Worm (Caenorhabditis elegans) whole organism, young adult: ENCODE data around the gene cif-1.

Experiments used
- B0336.3 ChIP-seq: fragments of 200-800 bp; sonication (Bioruptor generic); IDR thresholded peaks from 2 replicates; pipeline ENCODE4 v1.3.6; 2022; ENCODE audit warnings: missing genetic modification characterization, missing compliant biosample characterization
- C17E4.6 ChIP-seq: fragments of 200-800 bp; sonication (Bioruptor generic); IDR thresholded peaks from 2 replicates; pipeline ENCODE4 v1.3.6; 2022; ENCODE audit warnings: missing genetic modification reagents, missing genetic modification characterization, missing compliant biosample characterization
- D2030.7 ChIP-seq: fragments of 200-800 bp; sonication (Bioruptor generic); IDR thresholded peaks from 2 replicates; pipeline ENCODE4 v1.3.6; 2022; ENCODE audit warnings: missing genetic modification reagents, missing genetic modification characterization, missing compliant biosample characterization
- F22D6.2 ChIP-seq: sonication (generic microtip); optimal IDR thresholded peaks from 2 replicates; lab custom pipeline; 2016; ENCODE audit warnings: mild to moderate bottlenecking, missing genetic modification characterization, missing compliant biosample characterization
- F52B5.7 ChIP-seq: sonication (generic microtip); optimal IDR thresholded peaks from 2 replicates; lab custom pipeline; 2016; ENCODE audit warnings: mild to moderate bottlenecking, missing genetic modification characterization, missing compliant biosample characterization
- K11D2.4 ChIP-seq: fragments of 200-800 bp; sonication (Bioruptor generic); IDR thresholded peaks from 2 replicates; pipeline ENCODE4 v1.3.6; 2022; ENCODE audit warnings: missing genetic modification reagents, missing genetic modification characterization, missing compliant biosample characterization
- Y53G8AR.9 ChIP-seq: fragments of 200-800 bp; sonication (Bioruptor generic); conservative IDR thresholded peaks from 2 replicates; pipeline ENCODE4 v1.3.6; 2022; ENCODE audit warnings: missing genetic modification reagents, missing genetic modification characterization, missing compliant biosample characterization
- Y67H2A.10 ChIP-seq: fragments of 200-800 bp; sonication (Bioruptor generic); conservative IDR thresholded peaks from 2 replicates; pipeline ENCODE4 v1.3.6; 2022; ENCODE audit warnings: missing genetic modification reagents, missing genetic modification characterization, missing compliant biosample characterization
- aptf-2 ChIP-seq: fragments of 200-800 bp; sonication (Bioruptor generic); conservative IDR thresholded peaks from 2 replicates; pipeline ENCODE4 v1.3.6; 2022; ENCODE audit warnings: missing genetic modification reagents, missing genetic modification characterization, missing compliant biosample characterization
- atf-7 ChIP-seq: sonication (generic microtip); optimal IDR thresholded peaks from 2 replicates; lab custom pipeline; 2017; ENCODE audit warnings: mild to moderate bottlenecking, missing genetic modification characterization, missing compliant biosample characterization
- athp-1 ChIP-seq: sonication (generic microtip); optimal IDR thresholded peaks from 2 replicates; lab custom pipeline; 2017; ENCODE audit warnings: mild to moderate bottlenecking, missing genetic modification characterization, missing compliant biosample characterization
- attf-5 ChIP-seq: fragments of 200-800 bp; sonication (Bioruptor generic); optimal IDR thresholded peaks from 2 replicates; lab custom pipeline; 2018; ENCODE audit warnings: mild to moderate bottlenecking, missing genetic modification characterization, missing compliant biosample characterization
- bed-1 ChIP-seq: fragments of 200-800 bp; sonication (Bioruptor generic); IDR thresholded peaks from 2 replicates; pipeline ENCODE4 v1.3.6; 2022; ENCODE audit warnings: missing genetic modification reagents, missing genetic modification characterization, missing compliant biosample characterization
- bed-2 ChIP-seq: fragments of 200-800 bp; sonication (Bioruptor generic); IDR thresholded peaks from 2 replicates; pipeline ENCODE4 v1.3.6; 2022; ENCODE audit warnings: missing genetic modification reagents, missing genetic modification characterization, missing compliant biosample characterization
- cebp-1 ChIP-seq, 2 experiments: fragments of 200-800 bp in 1 of 2; sonication (Bioruptor generic) in 1 of 2; sonication (generic microtip) in 1 of 2; IDR thresholded peaks in 1 of 2; optimal IDR thresholded peaks in 1 of 2; 2 replicates each; pipeline versions ENCODE4 v1.3.6 to Lab custom; 2017 to 2022; ENCODE audit warnings: missing compliant biosample characterization in 2 of 2, missing genetic modification characterization in 2 of 2, mild to moderate bottlenecking in 1 of 2, missing genetic modification reagents in 1 of 2, moderate library complexity in 1 of 2
- cebp-2 ChIP-seq: fragments of 200-800 bp; sonication (Bioruptor generic); IDR thresholded peaks from 2 replicates; pipeline ENCODE4 v1.3.6; 2022; ENCODE audit warnings: missing genetic modification characterization, missing compliant biosample characterization
- die-1 ChIP-seq: sonication (generic microtip); optimal IDR thresholded peaks from 2 replicates; lab custom pipeline; 2016; ENCODE audit warnings: missing genotype, mild to moderate bottlenecking, missing genetic modification characterization, missing compliant biosample characterization
- dpff-1 ChIP-seq: sonication (generic microtip); optimal IDR thresholded peaks from 2 replicates; lab custom pipeline; 2017; ENCODE audit warnings: mild to moderate bottlenecking, missing genetic modification characterization, missing compliant biosample characterization
- egl-44 ChIP-seq: fragments of 200-800 bp; sonication (Bioruptor generic); IDR thresholded peaks from 2 replicates; pipeline ENCODE4 v1.3.6; 2022; ENCODE audit warnings: missing genetic modification reagents, missing genetic modification characterization, missing compliant biosample characterization
- ets-4 ChIP-seq: fragments of 200-800 bp; sonication (Bioruptor generic); optimal IDR thresholded peaks from 2 replicates; lab custom pipeline; 2018; ENCODE audit warnings: mild to moderate bottlenecking, missing genetic modification characterization, missing compliant biosample characterization
- hlh-12 ChIP-seq: sonication (generic microtip); optimal IDR thresholded peaks from 2 replicates; lab custom pipeline; 2016; ENCODE audit warnings: missing genetic modification characterization, missing compliant biosample characterization
- hmg-1.2 ChIP-seq: fragments of 200-800 bp; sonication (Bioruptor generic); IDR thresholded peaks from 2 replicates; pipeline ENCODE4 v1.3.6; 2022; ENCODE audit warnings: missing genetic modification reagents, missing genetic modification characterization, missing compliant biosample characterization
- hrde-1 ChIP-seq: sonication (generic microtip); optimal IDR thresholded peaks from 2 replicates; lab custom pipeline; 2016; ENCODE audit warnings: missing genetic modification characterization, mild to moderate bottlenecking, missing compliant biosample characterization, moderate library complexity, missing genotype, missing genetic modification reagents, borderline replicate concordance
- lin-26 ChIP-seq: fragments of 200-800 bp; sonication (Bioruptor generic); IDR thresholded peaks from 2 replicates; pipeline ENCODE4 v1.3.6; 2022; ENCODE audit warnings: missing genetic modification reagents, missing genetic modification characterization, missing compliant biosample characterization
- lin-40 ChIP-seq: sonication (generic microtip); optimal IDR thresholded peaks from 2 replicates; lab custom pipeline; 2016; ENCODE audit warnings: missing genetic modification characterization, mild to moderate bottlenecking, missing compliant biosample characterization, missing genotype, missing genetic modification reagents
- lin-54 ChIP-seq: fragments of 200-800 bp; sonication (Bioruptor generic); optimal IDR thresholded peaks from 2 replicates; lab custom pipeline; 2018; ENCODE audit warnings: mild to moderate bottlenecking, missing genetic modification characterization, missing compliant biosample characterization
- lsl-1 ChIP-seq: fragments of 200-800 bp; sonication (Bioruptor generic); optimal IDR thresholded peaks from 2 replicates; lab custom pipeline; 2018; ENCODE audit warnings: mild to moderate bottlenecking, missing genetic modification characterization, moderate library complexity, missing compliant biosample characterization
- madf-6 ChIP-seq: fragments of 200-800 bp; sonication (Bioruptor generic); IDR thresholded peaks from 2 replicates; pipeline ENCODE4 v1.3.6; 2022; ENCODE audit warnings: missing genetic modification reagents, missing genetic modification characterization, missing compliant biosample characterization
- madf-8 ChIP-seq: fragments of 200-800 bp; sonication (Bioruptor generic); conservative IDR thresholded peaks from 2 replicates; pipeline ENCODE4 v1.3.6; 2022; ENCODE audit warnings: missing genetic modification reagents, missing genetic modification characterization, missing compliant biosample characterization
- mcd-1 ChIP-seq: fragments of 200-800 bp; sonication (Bioruptor generic); IDR thresholded peaks from 2 replicates; pipeline ENCODE4 v1.3.6; 2022; ENCODE audit warnings: missing genetic modification reagents, missing genetic modification characterization, missing compliant biosample characterization
- mxl-1 ChIP-seq: sonication (generic microtip); optimal IDR thresholded peaks from 2 replicates; lab custom pipeline; 2016; ENCODE audit warnings: missing genetic modification characterization, missing compliant biosample characterization
- nfyb-1 ChIP-seq: fragments of 200-800 bp; sonication (Bioruptor generic); IDR thresholded peaks from 2 replicates; pipeline ENCODE4 v1.3.6; 2022; ENCODE audit warnings: missing genetic modification reagents, missing genetic modification characterization, missing compliant biosample characterization
- nhr-120 ChIP-seq: fragments of 200-800 bp; sonication (Bioruptor generic); IDR thresholded peaks from 2 replicates; pipeline ENCODE4 v1.3.6; 2022; ENCODE audit warnings: missing genetic modification characterization, missing compliant biosample characterization
- nhr-27 ChIP-seq: fragments of 200-800 bp; sonication (Bioruptor generic); optimal IDR thresholded peaks from 2 replicates; lab custom pipeline; 2018; ENCODE audit warnings: mild to moderate bottlenecking, missing genetic modification characterization, moderate library complexity, missing compliant biosample characterization
- nhr-90 ChIP-seq: sonication (generic microtip); optimal IDR thresholded peaks from 2 replicates; lab custom pipeline; 2016; ENCODE audit warnings: missing genotype, mild to moderate bottlenecking, missing genetic modification characterization, missing compliant biosample characterization
- pbrm-1 ChIP-seq: fragments of 200-800 bp; sonication (Bioruptor generic); IDR thresholded peaks from 2 replicates; pipeline ENCODE4 v1.3.6; 2022; ENCODE audit warnings: missing genetic modification reagents, missing genetic modification characterization, missing compliant biosample characterization
- sdz-38 ChIP-seq: sonication (generic microtip); optimal IDR thresholded peaks from 2 replicates; lab custom pipeline; 2016; ENCODE audit warnings: missing genotype, missing genetic modification characterization, missing compliant biosample characterization
- sea-2 ChIP-seq: fragments of 200-800 bp; sonication (Bioruptor generic); IDR thresholded peaks from 2 replicates; pipeline ENCODE4 v1.3.6; 2022; ENCODE audit warnings: missing genetic modification characterization, missing compliant biosample characterization
- snpc-1.1 ChIP-seq: sonication (generic microtip); optimal IDR thresholded peaks from 2 replicates; lab custom pipeline; 2017; ENCODE audit warnings: missing genetic modification characterization, mild to moderate bottlenecking, missing compliant biosample characterization, antibody characterized with exemption, moderate library complexity, missing genotype, missing genetic modification reagents; ENCODE audit not compliant: insufficient read depth
- sptf-2 ChIP-seq: fragments of 200-800 bp; sonication (Bioruptor generic); optimal IDR thresholded peaks from 2 replicates; lab custom pipeline; 2018; ENCODE audit warnings: mild to moderate bottlenecking, missing genetic modification characterization, missing compliant biosample characterization
- xnd-1 ChIP-seq: sonication (generic microtip); optimal IDR thresholded peaks from 2 replicates; lab custom pipeline; 2016; ENCODE audit warnings: missing genotype, missing genetic modification reagents, missing genetic modification characterization, missing compliant biosample characterization
- zim-3 ChIP-seq: sonication (generic microtip); optimal IDR thresholded peaks from 2 replicates; lab custom pipeline; 2017; ENCODE audit warnings: mild to moderate bottlenecking, missing genetic modification characterization, moderate library complexity, missing compliant biosample characterization
- ztf-22 ChIP-seq: fragments of 200-800 bp; sonication (Bioruptor generic); optimal IDR thresholded peaks from 2 replicates; lab custom pipeline; 2018; ENCODE audit warnings: mild to moderate bottlenecking, missing genetic modification characterization, moderate library complexity, missing compliant biosample characterization
- ztf-25 ChIP-seq: fragments of 200-800 bp; sonication (Bioruptor generic); IDR thresholded peaks from 2 replicates; pipeline ENCODE4 v1.3.6; 2022; ENCODE audit warnings: missing genetic modification reagents, missing genetic modification characterization, missing compliant biosample characterization

The cif-1 gene

DNA sequence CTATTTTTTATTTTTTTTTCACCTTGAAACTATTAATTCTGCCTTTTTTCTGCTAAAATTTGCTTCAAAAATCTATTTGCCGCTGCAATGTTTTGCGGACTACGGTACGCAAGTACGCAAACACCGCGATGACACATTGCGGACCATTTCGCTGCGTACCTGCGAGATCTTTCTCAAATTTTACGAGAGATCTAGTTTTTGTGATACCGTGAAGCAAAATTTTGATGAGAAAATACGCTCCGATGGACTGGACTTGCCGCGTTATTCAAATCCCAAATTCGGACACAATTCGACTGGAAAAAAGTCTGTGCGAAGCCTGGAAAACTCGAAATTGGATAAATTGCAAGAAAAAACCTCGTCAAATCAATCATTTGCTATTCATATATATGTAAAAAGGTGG lies 10.0 kb upstream of the cif-1 start (continued):
- TF ChIP-seq Y67H2A.10 (GFP tag; lab: Robert Waterston, UW): peak; percentile 79
- peak; percentile 98 for TF ChIP-seq K11D2.4 (GFP tag; lab: Robert Waterston, UW)
- TF ChIP-seq nfyb-1 (GFP tag; lab: Robert Waterston, UW): peak; percentile 98
- peak; percentile 12 for TF ChIP-seq lsl-1 (GFP tag; lab: Kevin White, UChicago)
- TF ChIP-seq madf-6 (GFP tag; lab: Robert Waterston, UW): peak; percentile 44
- TF ChIP-seq bed-2 (GFP tag; lab: Robert Waterston, UW): peak; percentile 93
- peak; percentile 91 for TF ChIP-seq cebp-1 (GFP tag; IDR thresholded peaks at IDR 0.05; lab: Robert Waterston, UW)
- TF ChIP-seq cebp-1 (tag; optimal IDR thresholded peaks at IDR 0.05; lab: Kevin White, UChicago): peak; percentile 53
- TF ChIP-seq aptf-2 (GFP tag; lab: Robert Waterston, UW): peak; percentile 86
- TF ChIP-seq lin-54: peak; percentile 67
- peak; percentile 78; the same call in 1 of the 2 replicates for TF ChIP-seq sea-2
- TF ChIP-seq attf-5 (GFP tag; lab: Kevin White, UChicago): peak; percentile 50
- TF ChIP-seq lin-26 (GFP tag; lab: Robert Waterston, UW): peak; percentile 70; the same call in 1 of the 2 replicates
- peak; percentile 80 for TF ChIP-seq D2030.7 (GFP tag; lab: Robert Waterston, UW)
- peak; percentile 88 for TF ChIP-seq egl-44 (GFP tag; lab: Robert Waterston, UW)

DNA sequence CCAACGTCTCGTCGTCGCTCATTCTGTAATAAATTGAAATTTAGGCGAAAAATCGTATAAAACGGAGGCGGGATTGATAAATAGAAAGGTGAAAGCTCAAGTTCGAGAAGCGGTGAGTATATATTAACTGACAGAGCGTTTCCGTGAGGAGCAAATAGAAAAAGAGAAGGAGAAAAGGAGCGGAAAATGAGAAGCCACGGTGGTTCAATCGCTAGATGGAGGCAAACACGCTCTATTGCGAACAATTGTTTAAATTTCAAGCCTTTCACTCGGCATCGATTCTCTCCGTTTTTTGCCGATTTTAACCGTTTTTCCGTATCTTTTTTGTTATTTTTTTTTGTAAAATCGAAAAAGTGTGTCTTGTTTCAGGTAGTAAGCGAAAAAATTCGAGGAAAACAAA lies 5.2 kb upstream of the cif-1 start, which contains the start of gene miro-1:
Gene miro-1, minus strand, starts transcription at position 23 of the 400 bp plus-strand sequence.
- peak; percentile 33; the same call in 1 of the 2 replicates for TF ChIP-seq hmg-1.2
- TF ChIP-seq mcd-1 (GFP tag; lab: Robert Waterston, UW): peak; percentile 76

DNA sequence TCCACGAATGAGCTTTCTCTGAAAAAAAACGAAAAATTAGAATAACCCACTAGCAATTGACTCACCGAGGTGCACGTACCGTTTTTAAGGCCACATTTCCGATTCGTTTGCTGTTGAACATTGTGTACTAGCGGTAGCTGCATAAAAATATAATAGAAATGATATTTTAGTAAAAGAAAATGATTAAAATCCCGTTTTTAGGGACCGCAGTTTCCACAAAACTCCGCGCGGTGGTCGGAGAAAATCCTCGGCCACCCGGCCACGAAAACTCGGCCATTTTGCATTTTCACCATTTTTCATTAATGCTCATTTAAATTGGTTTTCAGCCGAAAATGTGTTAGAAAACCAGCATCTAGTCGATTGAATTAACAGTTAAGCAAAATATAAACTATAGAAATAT lies 1.8 kb upstream of the cif-1 start, which contains the start of gene yars-2:
Gene yars-2, minus strand, starts transcription at position 249 of the 400 bp plus-strand sequence.
- TF ChIP-seq madf-8: no peak
- TF ChIP-seq nhr-90 (tag; lab: Kevin White, UChicago): no peak
- no peak for TF ChIP-seq hrde-1 (tag; lab: Kevin White, UChicago)
- TF ChIP-seq ztf-25 (GFP tag; lab: Robert Waterston, UW): 0 out of 2 replicates have a peak, but pooled peaks have one; percentile 15
- no peak for TF ChIP-seq lin-40 (tag; lab: Kevin White, UChicago)
- TF ChIP-seq xnd-1: no peak
- peak; percentile 27 for TF ChIP-seq lsl-1 (GFP tag; lab: Kevin White, UChicago)
- no peak for TF ChIP-seq nhr-27 (tag; lab: Kevin White, UChicago)
- no peak for TF ChIP-seq Y53G8AR.9 (GFP tag; lab: Robert Waterston, UW)
- peak; percentile 35; the same call in 1 of the 2 replicates for TF ChIP-seq hmg-1.2
- TF ChIP-seq atf-7 (tag; lab: Kevin White, UChicago): no peak
- no peak for TF ChIP-seq sea-2
- no peak for TF ChIP-seq die-1 (tag; lab: Kevin White, UChicago)
- no peak for TF ChIP-seq pbrm-1 (GFP tag; lab: Robert Waterston, UW)
- TF ChIP-seq athp-1 (tag; lab: Kevin White, UChicago): peak; percentile 54
- TF ChIP-seq F52B5.7 (tag; lab: Kevin White, UChicago): no peak
- TF ChIP-seq nhr-120 (GFP tag; lab: Robert Waterston, UW): no peak
- no peak for TF ChIP-seq bed-2 (GFP tag; lab: Robert Waterston, UW)
- no peak for TF ChIP-seq ztf-22
- no peak for TF ChIP-seq mxl-1
- TF ChIP-seq Y67H2A.10 (GFP tag; lab: Robert Waterston, UW): no peak
- no peak for TF ChIP-seq sptf-2 (GFP tag; lab: Kevin White, UChicago)
- TF ChIP-seq F22D6.2 (tag; lab: Kevin White, UChicago): no peak
- TF ChIP-seq B0336.3: 0 out of 2 replicates have a peak, but pooled peaks have one; percentile 9
- peak; percentile 43; the same call in 1 of the 2 replicates for TF ChIP-seq C17E4.6
- no peak for TF ChIP-seq ets-4 (GFP tag; lab: Kevin White, UChicago)
- no peak for TF ChIP-seq dpff-1 (tag; lab: Kevin White, UChicago)
- TF ChIP-seq sdz-38 (tag; lab: Kevin White, UChicago): no peak
- no peak for TF ChIP-seq cebp-2
- TF ChIP-seq egl-44 (GFP tag; lab: Robert Waterston, UW): no peak
- TF ChIP-seq snpc-1.1 (tag; lab: Kevin White, UChicago): no peak
- no peak for TF ChIP-seq hlh-12
- TF ChIP-seq bed-1 (GFP tag; lab: Robert Waterston, UW): no peak
- TF ChIP-seq zim-3: no peak
- TF ChIP-seq K11D2.4 (GFP tag; lab: Robert Waterston, UW): 0 out of 2 replicates have a peak, but pooled peaks have one; percentile 41
